Worm (Caenorhabditis elegans): Measurements from ENCODE around the gene Y39A1A.22.

- TF ChIP-seq hmg-4 (GFP tag; optimal IDR thresholded peaks at IDR 0.05) (no peak), tbx-37 (GFP tag; conservative IDR thresholded peaks at IDR 0.05) (no peak), flt-1 (GFP tag; IDR thresholded peaks at IDR 0.05) (no peak), ama-1 (optimal IDR thresholded peaks at IDR 0.05) (no peak), sea-1 (GFP tag; conservative IDR thresholded peaks at IDR 0.05) (no peak), scrt-1 (GFP tag; IDR thresholded peaks at IDR 0.05) (no peak), ceh-36 (tag; optimal IDR thresholded peaks at IDR 0.05) (no peak), aly-1 (tag; optimal IDR thresholded peaks at IDR 0.05) (no peak), hnd-1 (tag; optimal IDR thresholded peaks at IDR 0.05) (no peak)
These were observed 6.4 kb downstream of the Y39A1A.22 start, which contains the start of gene Y39A1A.20 for ce11 chrIII:10700460-10700859.
